Fruit fly (Drosophila melanogaster): ENCODE results near the gene moody.

DNA sequence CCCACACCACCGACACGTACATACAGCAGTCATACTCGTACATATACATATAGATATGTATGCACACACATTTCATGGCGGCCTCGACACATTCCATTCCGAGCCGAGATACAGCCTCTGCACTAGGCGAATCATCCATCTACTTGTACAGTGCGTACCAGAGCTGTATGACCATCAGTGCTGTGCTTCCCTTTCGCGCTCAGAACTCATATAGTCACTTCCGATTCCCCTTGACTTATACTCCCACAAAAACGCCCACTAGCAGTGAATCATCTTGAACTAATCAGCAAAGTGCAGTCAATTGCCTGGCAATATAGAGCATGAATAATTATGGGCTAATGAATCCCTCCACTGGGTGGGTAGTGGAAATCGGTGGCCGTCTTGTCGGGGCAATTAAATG, 39.9 kb upstream of the moody start:
- TF ChIP-seq cnc (optimal IDR thresholded peaks at IDR 0.05): no peak
- no peak for TF ChIP-seq pad (GFP tag; optimal IDR thresholded peaks at IDR 0.05)
- TF ChIP-seq kay (GFP tag; ENCODE audit: borderline replicate concordance): no peak
- TF ChIP-seq tj (GFP tag; optimal IDR thresholded peaks at IDR 0.05): no peak
- no peak for TF ChIP-seq Hr96 (GFP tag; optimal IDR thresholded peaks at IDR 0.05)
- TF ChIP-seq cic (GFP tag; optimal IDR thresholded peaks at IDR 0.05): no peak
- no peak for TF ChIP-seq Clk (GFP tag; optimal IDR thresholded peaks at IDR 0.05)
- TF ChIP-seq toe (GFP tag; optimal IDR thresholded peaks at IDR 0.05): no peak
- no peak for TF ChIP-seq CG14711 (tag; optimal IDR thresholded peaks at IDR 0.05)
